Worm (Caenorhabditis elegans): ENCODE results near the gene acr-12.

Gene acr-12

ce11 chrX:13574029-13574428, 41.4 kb downstream of the acr-12 start:
- TF ChIP-seq spr-3 (GFP tag; optimal IDR thresholded peaks at IDR 0.05) (no peak), mdt-29 (GFP tag; IDR thresholded peaks at IDR 0.05) (no peak), ces-1 (GFP tag; optimal IDR thresholded peaks at IDR 0.05) (no peak), lin-38 (GFP tag; IDR thresholded peaks at IDR 0.05) (no peak), cey-2 (tag; optimal IDR thresholded peaks at IDR 0.05; ENCODE audit: borderline replicate concordance, insufficient read depth) (no peak), ceh-20 (GFP tag; IDR thresholded peaks at IDR 0.05) (no peak), zfp-3 (GFP tag; conservative IDR thresholded peaks at IDR 0.05) (no peak), nhr-77 (tag; optimal IDR thresholded peaks at IDR 0.05) (no peak), jun-1 (tag; optimal IDR thresholded peaks at IDR 0.05) (no peak), lin-39 (tag; optimal IDR thresholded peaks at IDR 0.05) (no peak), attf-4 (tag; optimal IDR thresholded peaks at IDR 0.05) (no peak), php-3 (GFP tag; IDR thresholded peaks at IDR 0.05) (no peak), lin-13 (GFP tag; optimal IDR thresholded peaks at IDR 0.05) (no peak), zip-11 (GFP tag; IDR thresholded peaks at IDR 0.05) (no peak), dve-1 (tag; optimal IDR thresholded peaks at IDR 0.05; ENCODE audit: insufficient read depth) (no peak), nhr-102 (tag; optimal IDR thresholded peaks at IDR 0.05) (no peak)

- TF ChIP-seq T26A8.4 (GFP tag; IDR thresholded peaks at IDR 0.05): no peak
- no peak for TF ChIP-seq hif-1 (tag; optimal IDR thresholded peaks at IDR 0.05)
- TF ChIP-seq jun-1 (tag; optimal IDR thresholded peaks at IDR 0.05): no peak
- TF ChIP-seq D1046.2 (GFP tag; IDR thresholded peaks at IDR 0.05): no peak
- TF ChIP-seq dmd-8 (GFP tag; IDR thresholded peaks at IDR 0.05): no peak
- TF ChIP-seq zip-11 (GFP tag; IDR thresholded peaks at IDR 0.05): no peak
- no peak for TF ChIP-seq rbr-2 (tag; optimal IDR thresholded peaks at IDR 0.05)
- TF ChIP-seq Y105C5A.15 (GFP tag; IDR thresholded peaks at IDR 0.05): no peak
- no peak for TF ChIP-seq pqm-1 (tag; optimal IDR thresholded peaks at IDR 0.05)
- no peak for TF ChIP-seq ceh-62 (tag; optimal IDR thresholded peaks at IDR 0.05)
- TF ChIP-seq R02D3.7 (tag; optimal IDR thresholded peaks at IDR 0.05): no peak
- TF ChIP-seq pha-4 (GFP tag; IDR thresholded peaks at IDR 0.05): no peak
- TF ChIP-seq pha-4 (tag; optimal IDR thresholded peaks at IDR 0.05): no peak
Measured at ce11 chrX:13578483-13578882, 45.8 kb downstream of the acr-12 start, which contains the start of gene F54B11.11. Gene F54B11.11 (plus strand): TSS chrX:13578783.

ce11 chrX:13581820-13582219, 49.2 kb downstream of the acr-12 start, which contains the start of gene F54B11.10:
Gene F54B11.10 (plus strand): TSS chrX:13582120.
- TF ChIP-seq nhr-77 (tag; optimal IDR thresholded peaks at IDR 0.05): no peak

ce11 chrX:13583895-13584344, 51.3 kb downstream of the acr-12 start:
- TF ChIP-seq snpc-4 (tag; optimal IDR thresholded peaks at IDR 0.05): no peak
- peak; percentile 72 for TF ChIP-seq mep-1 (tag; optimal IDR thresholded peaks at IDR 0.05)
- TF ChIP-seq ceh-62 (tag; optimal IDR thresholded peaks at IDR 0.05): no peak
- TF ChIP-seq fkh-10 (GFP tag; optimal IDR thresholded peaks at IDR 0.05): no peak
- TF ChIP-seq gei-8 (GFP tag; optimal IDR thresholded peaks at IDR 0.05): no peak
- no peak for TF ChIP-seq Y48G9A.11 (GFP tag; IDR thresholded peaks at IDR 0.05)
- TF ChIP-seq unc-130 (GFP tag; optimal IDR thresholded peaks at IDR 0.05): no peak
- TF ChIP-seq ceh-28 (tag; optimal IDR thresholded peaks at IDR 0.05): no peak
- TF ChIP-seq saeg-2 (GFP tag; IDR thresholded peaks at IDR 0.05): 0 out of 2 replicates have a peak, but pooled peaks have one; percentile 16
- TF ChIP-seq F44E2.7 (GFP tag; IDR thresholded peaks at IDR 0.05): no peak
- no peak for TF ChIP-seq Y75B8A.6 (GFP tag; IDR thresholded peaks at IDR 0.05)
- TF ChIP-seq zfp-2 (tag; optimal IDR thresholded peaks at IDR 0.05): no peak
- peak in 1 of 2 experiments; percentile 47 for TF ChIP-seq mdl-1 (tag; optimal IDR thresholded peaks at IDR 0.05)
- no peak for TF ChIP-seq cey-2 (tag; optimal IDR thresholded peaks at IDR 0.05; ENCODE audit: borderline replicate concordance, insufficient read depth)
- peak in 1 of 2 experiments; percentile 42 for TF ChIP-seq hif-1 (tag; optimal IDR thresholded peaks at IDR 0.05)
- peak; percentile 39 for TF ChIP-seq nhr-48 (tag; optimal IDR thresholded peaks at IDR 0.05)
- TF ChIP-seq egl-27 (tag; optimal IDR thresholded peaks at IDR 0.05): no peak
- no peak for TF ChIP-seq lir-3 (tag; optimal IDR thresholded peaks at IDR 0.05)
- TF ChIP-seq pqm-1 (tag; optimal IDR thresholded peaks at IDR 0.05): no peak
- no peak for TF ChIP-seq spr-3 (GFP tag; optimal IDR thresholded peaks at IDR 0.05)
- TF ChIP-seq Y105C5A.15 (GFP tag; IDR thresholded peaks at IDR 0.05): no peak
- no peak for TF ChIP-seq sdz-12 (GFP tag; optimal IDR thresholded peaks at IDR 0.05)
- TF ChIP-seq daf-12 (tag; optimal IDR thresholded peaks at IDR 0.05): no peak
- 0 out of 2 replicates have a peak, but pooled peaks have one; percentile 41 for TF ChIP-seq D1046.2 (GFP tag; IDR thresholded peaks at IDR 0.05)
- TF ChIP-seq ama-1 (optimal IDR thresholded peaks at IDR 0.05): no peak
- no peak for TF ChIP-seq nhr-10 (tag; optimal IDR thresholded peaks at IDR 0.05)
